Worm (Caenorhabditis elegans): ENCODE measurements around the gene lge-1.

DNA sequence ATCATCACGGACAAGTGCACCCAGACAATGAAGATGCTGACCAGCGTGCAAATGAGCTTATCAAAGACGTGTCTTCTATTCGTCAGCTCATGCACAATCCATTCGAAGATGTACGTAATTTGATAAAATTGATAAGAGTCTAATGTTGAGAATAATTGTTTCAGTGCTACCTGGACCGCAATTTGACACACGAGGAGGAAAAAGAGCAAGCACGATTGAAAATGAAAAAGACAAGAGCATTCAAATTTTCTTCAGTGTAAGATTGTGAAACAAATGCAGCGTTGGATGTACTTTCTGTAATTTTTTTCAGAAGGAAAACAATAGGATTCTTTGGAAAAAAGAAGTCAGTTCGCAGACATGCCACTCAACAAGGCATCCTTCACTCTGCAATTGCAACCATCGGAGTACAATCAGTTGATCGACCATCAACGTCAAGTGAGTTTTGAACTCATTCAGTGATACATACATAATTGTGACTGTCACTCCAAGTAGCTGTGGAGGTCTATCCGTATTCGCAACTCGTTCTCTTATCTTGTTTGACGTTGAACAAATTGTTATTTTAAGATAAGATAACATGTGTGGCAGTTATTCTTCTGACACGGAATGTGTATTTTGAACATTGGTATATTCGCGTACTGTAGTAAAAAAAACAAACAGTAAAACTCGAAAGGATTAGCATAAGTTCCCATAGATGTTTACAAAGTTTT, 9.2 kb upstream of the lge-1 start:
- TF ChIP-seq npax-4 (tag; optimal IDR thresholded peaks at IDR 0.05), result no peak
- no peak for TF ChIP-seq Y22D7AL.16 (tag; optimal IDR thresholded peaks at IDR 0.05)
- no peak for TF ChIP-seq pag-3 (tag; optimal IDR thresholded peaks at IDR 0.05; ENCODE audit: borderline replicate concordance)
- TF ChIP-seq fax-1 (tag; optimal IDR thresholded peaks at IDR 0.05), result no peak
- no peak for TF ChIP-seq elt-4 (tag; optimal IDR thresholded peaks at IDR 0.05)
- TF ChIP-seq tbx-7 (tag; optimal IDR thresholded peaks at IDR 0.05), result no peak
- TF ChIP-seq tbx-2 (tag; optimal IDR thresholded peaks at IDR 0.05), result no peak
- TF ChIP-seq dve-1 (tag; optimal IDR thresholded peaks at IDR 0.05), result no peak
- TF ChIP-seq gmeb-2 (tag; optimal IDR thresholded peaks at IDR 0.05), result no peak
- no peak for TF ChIP-seq lin-11 (tag; optimal IDR thresholded peaks at IDR 0.05)

Measured in whole organism, late embryonic.